Worm (Caenorhabditis elegans) whole organism, L2 larva: ENCODE measurements around the gene ZK550.6.

Experiments used
- C34F6.9 ChIP-seq: fragments of 150-350 bp; optimal IDR thresholded peaks from 2 replicates; lab custom pipeline; 2014; ENCODE audit warnings: missing biosample characterization, missing genetic modification characterization
- R02D3.7 ChIP-seq: fragments of 150-350 bp; optimal IDR thresholded peaks from 2 replicates; lab custom pipeline; 2014; ENCODE audit warnings: missing biosample characterization, missing genetic modification characterization
- ZK546.5 ChIP-seq: sonication (generic microtip); optimal IDR thresholded peaks from 2 replicates; lab custom pipeline; 2017; ENCODE audit warnings: missing biosample characterization, missing genetic modification characterization
- alr-1 ChIP-seq: fragments of 150-350 bp; optimal IDR thresholded peaks from 2 replicates; lab custom pipeline; 2014; ENCODE audit warnings: missing biosample characterization, missing genetic modification characterization
- aly-2 ChIP-seq: fragments of 150-350 bp; optimal IDR thresholded peaks from 2 replicates; lab custom pipeline; 2014; ENCODE audit warnings: missing biosample characterization, missing genetic modification characterization
- ama-1 ChIP-seq: fragments of 150-350 bp; optimal IDR thresholded peaks from 2 replicates; lab custom pipeline; 2018; ENCODE audit warnings: inconsistent platforms
- blmp-1 ChIP-seq: sonication (generic microtip); optimal IDR thresholded peaks from 2 replicates; lab custom pipeline; 2017; ENCODE audit warnings: missing genetic modification characterization, mild to moderate bottlenecking, missing compliant biosample characterization, antibody characterized with exemption, moderate library complexity; ENCODE audit not compliant: insufficient read depth
- ceh-82 ChIP-seq: fragments of 150-350 bp; optimal IDR thresholded peaks from 2 replicates; lab custom pipeline; 2014; ENCODE audit warnings: missing biosample characterization, missing genetic modification characterization
- crh-2 ChIP-seq: sonication (generic microtip); optimal IDR thresholded peaks from 2 replicates; lab custom pipeline; 2017; ENCODE audit warnings: missing biosample characterization, missing genetic modification characterization
- dmd-4 ChIP-seq: sonication (generic microtip); optimal IDR thresholded peaks from 2 replicates; lab custom pipeline; 2017; ENCODE audit warnings: missing biosample characterization, missing genetic modification characterization
- egl-27 ChIP-seq: sonication (generic microtip); optimal IDR thresholded peaks from 3 replicates; lab custom pipeline; 2017; ENCODE audit warnings: missing biosample characterization, missing genetic modification reagents, missing genetic modification characterization
- elt-1 ChIP-seq: fragments of 150-350 bp; optimal IDR thresholded peaks from 2 replicates; lab custom pipeline; 2014; ENCODE audit warnings: missing biosample characterization, missing genetic modification characterization
- elt-3 ChIP-seq: sonication (generic microtip); optimal IDR thresholded peaks from 2 replicates; lab custom pipeline; 2017; ENCODE audit warnings: missing biosample characterization, missing genetic modification characterization
- fos-1 ChIP-seq: fragments of 150-350 bp; optimal IDR thresholded peaks from 2 replicates; lab custom pipeline; 2014; ENCODE audit warnings: missing biosample characterization, missing genetic modification characterization
- lin-11 ChIP-seq: fragments of 150-350 bp; sonication (generic microtip); optimal IDR thresholded peaks from 2 replicates; lab custom pipeline; 2014; ENCODE audit warnings: missing biosample characterization, missing genetic modification characterization, inconsistent platforms, mixed read lengths
- lin-13 ChIP-seq: fragments of 150-350 bp; optimal IDR thresholded peaks from 2 replicates; lab custom pipeline; 2014; ENCODE audit warnings: missing biosample characterization, missing genetic modification reagents, missing genetic modification characterization
- lsy-2 ChIP-seq, 2 experiments: fragments of 150-350 bp in 1 of 2; sonication (generic microtip) in 1 of 2; optimal IDR thresholded peaks; 2 replicates each; lab custom pipeline; 2014 to 2017; ENCODE audit warnings: missing biosample characterization in 2 of 2, missing genetic modification characterization in 2 of 2
- mab-5 ChIP-seq: fragments of 150-350 bp; optimal IDR thresholded peaks from 2 replicates; lab custom pipeline; 2014; ENCODE audit warnings: missing biosample characterization, missing genetic modification characterization
- mbf-1 ChIP-seq: sonication (generic microtip); optimal IDR thresholded peaks from 2 replicates; lab custom pipeline; 2017; ENCODE audit warnings: missing biosample characterization, missing genetic modification characterization
- mdl-1 ChIP-seq, 2 experiments: fragments of 150-350 bp in 1 of 2; sonication (generic microtip) in 1 of 2; optimal IDR thresholded peaks; 2 replicates each; lab custom pipeline; 2017; ENCODE audit warnings: missing biosample characterization in 2 of 2, missing genetic modification characterization in 2 of 2
- nhr-10 ChIP-seq: sonication (generic microtip); optimal IDR thresholded peaks from 2 replicates; lab custom pipeline; 2017; ENCODE audit warnings: missing biosample characterization, missing genetic modification characterization
- nhr-11 ChIP-seq: fragments of 150-350 bp; optimal IDR thresholded peaks from 2 replicates; lab custom pipeline; 2014; ENCODE audit warnings: missing biosample characterization, missing genetic modification characterization
- nhr-12 ChIP-seq: fragments of 150-350 bp; optimal IDR thresholded peaks from 2 replicates; lab custom pipeline; 2014; ENCODE audit warnings: missing biosample characterization, missing genetic modification characterization
- nhr-129 ChIP-seq: fragments of 150-350 bp; optimal IDR thresholded peaks from 2 replicates; lab custom pipeline; 2014; ENCODE audit warnings: missing biosample characterization, missing genetic modification characterization
- nhr-23 ChIP-seq: fragments of 150-350 bp; optimal IDR thresholded peaks from 2 replicates; lab custom pipeline; 2014; ENCODE audit warnings: missing biosample characterization, missing genetic modification reagents, missing genetic modification characterization
- nhr-237 ChIP-seq: fragments of 150-350 bp; optimal IDR thresholded peaks from 2 replicates; lab custom pipeline; 2014; ENCODE audit warnings: missing biosample characterization, missing genetic modification characterization
- nhr-25 ChIP-seq: fragments of 150-350 bp; sonication (generic microtip); optimal IDR thresholded peaks from 3 replicates; lab custom pipeline; 2014; ENCODE audit warnings: missing biosample characterization, missing genetic modification characterization
- nhr-77 ChIP-seq: fragments of 150-350 bp; optimal IDR thresholded peaks from 2 replicates; lab custom pipeline; 2014; ENCODE audit warnings: missing biosample characterization, missing genetic modification characterization
- peb-1 ChIP-seq: fragments of 150-350 bp; optimal IDR thresholded peaks from 2 replicates; lab custom pipeline; 2014; ENCODE audit warnings: missing biosample characterization, missing genetic modification characterization
- sem-4 ChIP-seq: fragments of 150-350 bp; optimal IDR thresholded peaks from 2 replicates; lab custom pipeline; 2014; ENCODE audit warnings: missing biosample characterization, missing genetic modification reagents, missing genetic modification characterization
- skn-1 ChIP-seq: sonication (generic microtip); optimal IDR thresholded peaks from 2 replicates; lab custom pipeline; 2017; ENCODE audit warnings: missing biosample characterization, missing genetic modification characterization
- sma-3 ChIP-seq: sonication (generic microtip); optimal IDR thresholded peaks from 2 replicates; lab custom pipeline; 2016; ENCODE audit warnings: missing genetic modification reagents, missing genetic modification characterization, missing compliant biosample characterization
- sma-9 ChIP-seq, 2 experiments: fragments of 150-350 bp in 1 of 2; sonication (generic microtip) in 1 of 2; optimal IDR thresholded peaks; 2 replicates each; lab custom pipeline; 2014 to 2016; ENCODE audit warnings: missing genetic modification characterization in 2 of 2, mild to moderate bottlenecking in 1 of 2, missing biosample characterization in 1 of 2, missing compliant biosample characterization in 1 of 2, missing genetic modification reagents in 1 of 2, moderate library complexity in 1 of 2
- unc-39 ChIP-seq: fragments of 150-350 bp; optimal IDR thresholded peaks from 2 replicates; lab custom pipeline; 2014; ENCODE audit warnings: missing biosample characterization, missing genetic modification characterization
- unc-55 ChIP-seq: fragments of 150-350 bp; sonication (generic microtip); optimal IDR thresholded peaks from 3 replicates; lab custom pipeline; 2014; ENCODE audit warnings: missing biosample characterization, missing genetic modification reagents, missing genetic modification characterization
- zag-1 ChIP-seq: fragments of 150-350 bp; optimal IDR thresholded peaks from 2 replicates; lab custom pipeline; 2014; ENCODE audit warnings: missing biosample characterization, missing genetic modification characterization
- ztf-1 ChIP-seq: fragments of 200-800 bp; sonication (Bioruptor generic); conservative IDR thresholded peaks from 2 replicates; pipeline ENCODE4 v1.3.6; 2022; ENCODE audit warnings: missing genetic modification characterization, missing compliant biosample characterization
- ztf-11 ChIP-seq: sonication (generic microtip); optimal IDR thresholded peaks from 2 replicates; lab custom pipeline; 2017; ENCODE audit warnings: missing biosample characterization, missing genetic modification characterization
- ztf-4 ChIP-seq: fragments of 150-350 bp; optimal IDR thresholded peaks from 2 replicates; lab custom pipeline; 2014; ENCODE audit warnings: missing biosample characterization, missing genetic modification characterization

The ZK550.6 gene

DNA sequence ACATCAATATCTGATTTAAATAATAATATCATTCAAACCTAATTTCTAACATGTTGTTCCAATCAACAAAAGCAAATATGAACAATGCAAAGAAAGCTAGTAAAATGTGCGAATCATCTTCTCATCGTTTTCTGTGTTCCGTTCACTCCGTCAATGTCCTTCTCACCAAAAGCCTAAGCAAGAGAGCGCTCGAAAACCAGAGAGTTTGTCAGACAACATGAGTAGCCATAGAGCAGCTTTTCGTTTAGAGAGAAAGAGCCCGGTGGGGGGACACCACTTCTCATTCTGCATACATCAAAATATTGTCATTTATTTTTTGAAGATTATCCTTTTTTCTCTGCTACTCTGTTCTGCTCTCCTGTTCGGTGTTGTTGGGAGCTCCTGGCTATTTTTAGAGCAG lies 31.4 kb upstream of the ZK550.6 start:
- TF ChIP-seq lin-11 (no peak), nhr-77 (tag; lab: Kevin White, UChicago) (no peak), unc-55 (GFP tag; lab: Kevin White, UChicago) (peak; percentile 72), nhr-129 (peak; percentile 20), C34F6.9 (tag; lab: Kevin White, UChicago) (peak; percentile 69)
- TF ChIP-seq, all 48 proteins: peak for 3

DNA sequence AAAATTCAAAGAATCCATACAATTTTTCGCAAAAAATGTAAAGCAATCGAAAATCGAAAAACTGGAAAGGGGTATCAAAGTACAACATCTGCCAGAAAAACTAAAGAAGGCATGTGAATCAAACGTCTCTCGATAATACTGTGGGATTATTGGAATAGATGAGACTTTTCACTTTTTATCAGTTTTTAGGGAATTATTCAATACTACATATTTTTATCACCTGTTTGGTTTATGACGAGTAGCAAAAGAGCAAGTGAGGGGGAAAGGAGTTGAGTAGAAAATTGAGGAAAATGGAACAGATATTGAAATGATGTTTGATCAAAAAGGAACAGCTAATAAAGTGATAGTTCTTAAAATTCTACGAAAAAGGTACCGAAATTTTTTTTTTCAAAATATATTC lies 30.8 kb upstream of the ZK550.6 start:
- TF ChIP-seq ZK546.5 (tag; lab: Kevin White, UChicago) (no peak), unc-55 (GFP tag; lab: Kevin White, UChicago) (peak; percentile 11)

DNA sequence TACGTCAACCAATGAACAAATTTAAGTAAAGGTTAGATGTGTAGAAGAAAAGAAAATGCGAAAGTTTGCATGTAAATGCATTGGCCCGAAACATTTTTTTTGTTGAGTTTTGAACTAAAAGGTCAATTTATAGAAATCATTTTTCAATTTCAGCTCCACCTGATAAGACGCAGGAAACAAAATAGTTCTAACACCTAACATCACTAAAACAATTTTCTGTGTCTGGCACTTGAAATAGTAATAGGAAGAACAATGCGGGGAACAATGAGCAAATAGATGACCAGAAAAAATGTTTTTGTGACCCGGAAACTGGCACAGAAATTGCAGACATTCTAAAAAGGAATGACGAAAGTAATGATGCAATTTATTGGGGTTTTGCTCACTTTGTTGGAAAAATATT lies 30.1 kb upstream of the ZK550.6 start:
- TF ChIP-seq fos-1 (tag; lab: Kevin White, UChicago) (peak; percentile 23), nhr-129 (peak; percentile 43), skn-1 (tag; lab: Kevin White, UChicago) (no peak)

DNA sequence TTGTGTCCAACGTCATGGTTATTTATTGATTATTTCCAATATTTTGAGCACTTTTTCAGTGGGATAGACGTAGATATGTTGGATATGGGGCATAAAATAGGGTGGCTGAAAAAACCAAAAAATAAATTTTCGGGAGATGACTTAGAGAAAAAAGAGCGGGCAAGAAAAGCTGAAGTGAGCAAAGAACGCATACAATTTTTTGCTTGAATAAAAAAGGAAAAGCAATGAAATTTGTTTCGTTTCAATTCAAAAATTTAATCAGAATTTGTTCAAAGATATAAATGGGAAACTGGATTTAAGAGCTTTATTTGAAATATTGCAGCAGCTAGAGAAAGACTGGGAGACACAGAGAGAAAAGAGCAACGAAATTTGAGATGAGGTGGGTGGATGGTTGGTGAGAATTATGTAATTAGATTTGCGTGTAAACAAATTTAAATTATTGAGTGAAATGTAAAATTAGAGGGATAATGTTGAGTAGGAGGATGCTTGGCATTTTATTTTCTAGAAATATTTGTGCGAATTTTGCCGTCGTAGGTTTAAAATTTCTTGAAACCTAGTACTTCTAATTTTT lies 29.4 kb upstream of the ZK550.6 start, which contains the start of the genes T28F3.11 and slc-17.4:
TSS of gene T28F3.11 (minus strand) at position 51 of the 571 bp plus-strand sequence.
TSS of gene slc-17.4 (minus strand) at position 105 of the 571 bp plus-strand sequence.
- peak; percentile 4 for TF ChIP-seq unc-55 (GFP tag; lab: Kevin White, UChicago)
- TF ChIP-seq ceh-82: no peak

DNA sequence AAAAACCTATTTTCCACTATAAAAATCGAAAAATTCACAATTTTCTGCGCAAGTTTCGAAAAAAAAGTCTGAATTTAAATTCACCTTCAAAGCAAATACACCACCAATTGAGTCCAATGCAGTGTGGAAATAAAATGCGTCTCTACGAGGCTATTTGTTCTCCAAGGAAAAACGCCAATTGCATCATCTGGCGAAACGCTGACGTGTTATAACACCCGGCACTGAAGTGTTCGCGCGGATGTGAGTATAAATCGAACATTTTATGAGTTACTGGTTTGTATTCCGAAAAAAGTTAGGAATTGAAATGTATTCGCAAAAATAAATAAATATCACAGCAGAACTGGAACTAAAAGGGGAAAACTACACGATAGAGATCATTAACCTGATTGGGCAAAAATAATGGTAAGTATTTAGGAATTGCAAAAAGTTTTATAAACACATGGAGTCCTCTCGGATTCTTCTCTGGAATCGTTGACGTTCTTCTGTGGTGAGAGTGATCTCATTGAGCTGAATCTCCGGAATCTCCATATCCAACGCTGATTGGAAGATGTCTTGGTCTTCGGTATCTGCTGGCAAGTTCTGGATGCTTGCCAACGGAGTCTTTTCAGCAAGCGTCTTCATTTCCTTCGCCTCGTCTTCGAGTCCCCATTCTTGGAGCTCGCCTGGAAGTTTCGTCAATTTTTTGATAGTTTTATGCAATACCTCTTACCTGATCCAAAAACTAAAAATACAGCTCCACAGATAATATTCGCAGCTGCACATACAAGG lies 25.8 kb upstream of the ZK550.6 start, which contains the start of gene zipt-7.1:
TSS of gene zipt-7.1 (minus strand) at position 232 of the 768 bp plus-strand sequence.
- no peak for TF ChIP-seq crh-2 (tag; lab: Kevin White, UChicago)
- no peak for TF ChIP-seq aly-2
- TF ChIP-seq nhr-25 (tag; lab: Kevin White, UChicago): no peak
- no peak for TF ChIP-seq R02D3.7 (tag; lab: Kevin White, UChicago)
- peak; percentile 55 for TF ChIP-seq nhr-129
- no peak for TF ChIP-seq lsy-2 (tag; optimal IDR thresholded peaks at IDR 0.05; lab: Kevin White, UChicago)
- no peak for TF ChIP-seq nhr-237 (tag; lab: Kevin White, UChicago)
- TF ChIP-seq, all 48 proteins: peak for 1

DNA sequence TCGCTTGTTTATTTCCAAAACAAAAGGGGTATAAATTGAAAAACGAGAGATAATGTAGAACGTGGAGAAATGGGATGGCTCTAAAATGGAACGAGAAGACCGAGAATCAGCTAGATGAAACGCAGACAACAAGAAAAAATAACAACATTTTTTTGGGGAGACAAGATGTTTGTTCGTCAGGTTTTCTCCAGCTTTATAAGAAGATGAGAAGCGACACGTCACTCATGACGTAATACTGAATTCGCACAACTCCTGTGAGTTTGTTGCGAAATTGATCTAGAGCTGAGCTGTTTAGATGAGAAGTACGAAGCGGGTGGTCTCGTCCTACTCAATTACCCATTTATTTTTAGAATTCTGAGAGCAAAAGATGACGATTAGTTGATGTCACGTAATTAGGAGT lies 23.0 kb upstream of the ZK550.6 start:
- peak; percentile 50 for TF ChIP-seq nhr-129
- TF ChIP-seq zag-1 (tag; lab: Kevin White, UChicago): peak; percentile 31
- TF ChIP-seq sem-4 (tag; lab: Kevin White, UChicago): no peak
- TF ChIP-seq nhr-10: no peak
- no peak for TF ChIP-seq nhr-23 (tag; lab: Kevin White, UChicago)
- TF ChIP-seq crh-2 (tag; lab: Kevin White, UChicago): peak; percentile 69
- no peak for TF ChIP-seq dmd-4 (tag; lab: Kevin White, UChicago)
- no peak for TF ChIP-seq blmp-1 (tag; lab: Kevin White, UChicago)
- peak; percentile 66 for TF ChIP-seq sma-9 (GFP tag; optimal IDR thresholded peaks at IDR 0.05; lab: Kevin White, UChicago)
- no peak for TF ChIP-seq sma-9 (tag; optimal IDR thresholded peaks at IDR 0.05; lab: Kevin White, UChicago)
- TF ChIP-seq elt-3: no peak
- no peak for TF ChIP-seq mdl-1 (tag; optimal IDR thresholded peaks at IDR 0.05; lab: Kevin White, UChicago)
- TF ChIP-seq elt-1 (tag; lab: Kevin White, UChicago): no peak
- no peak for TF ChIP-seq aly-2
- no peak for TF ChIP-seq fos-1 (tag; lab: Kevin White, UChicago)
- no peak for TF ChIP-seq skn-1 (tag; lab: Kevin White, UChicago)
- peak; percentile 7 for TF ChIP-seq lin-13 (GFP tag; lab: Kevin White, UChicago)
- TF ChIP-seq ztf-11 (tag; lab: Kevin White, UChicago): no peak
- no peak for TF ChIP-seq nhr-11
- TF ChIP-seq ztf-4 (tag; lab: Kevin White, UChicago): peak; percentile 18
- TF ChIP-seq peb-1: no peak
- no peak for TF ChIP-seq egl-27 (tag; lab: Kevin White, UChicago)
- peak in 1 of 2 experiments; percentile 56 for TF ChIP-seq lsy-2 (tag; optimal IDR thresholded peaks at IDR 0.05; lab: Kevin White, UChicago)
- no peak for TF ChIP-seq nhr-12 (tag; lab: Kevin White, UChicago)
- no peak for TF ChIP-seq mab-5 (tag; lab: Kevin White, UChicago)
- no peak for TF ChIP-seq ama-1 (lab: Kevin White, UChicago)
- TF ChIP-seq unc-55 (GFP tag; lab: Kevin White, UChicago): peak; percentile 91
- no peak for TF ChIP-seq nhr-237 (tag; lab: Kevin White, UChicago)
- TF ChIP-seq sma-3: no peak
- TF ChIP-seq ceh-82: no peak
- TF ChIP-seq unc-39: no peak
- TF ChIP-seq C34F6.9 (tag; lab: Kevin White, UChicago): peak; percentile 52
- TF ChIP-seq mbf-1 (tag; lab: Kevin White, UChicago): no peak
- no peak for TF ChIP-seq ztf-1 (GFP tag; lab: Robert Waterston, UW)
- TF ChIP-seq alr-1 (tag; lab: Kevin White, UChicago): no peak
